Fruit fly (Drosophila melanogaster) whole organism: ENCODE measurements around the gene Qsox2.

Experiments used
- CG8478 ChIP-seq: fragments of >200 bp; optimal IDR thresholded peaks from 2 replicates; lab custom pipeline; 2018; ENCODE audit warnings: inconsistent platforms
- Dll ChIP-seq: fragments of >200 bp; optimal IDR thresholded peaks from 2 replicates; lab custom pipeline; 2017
- EcR ChIP-seq, 2 experiments: fragments of >200 bp; optimal IDR thresholded peaks; 2 replicates each; lab custom pipeline; 2017; ENCODE audit warnings: missing biosample characterization in 2 of 2, missing genetic modification characterization in 2 of 2, missing genetic modification reagents in 2 of 2
- pan ChIP-seq: fragments of >200 bp; optimal IDR thresholded peaks from 2 replicates; lab custom pipeline; 2017
- psq ChIP-seq: fragments of >200 bp; optimal IDR thresholded peaks from 2 replicates; lab custom pipeline; 2017
- usp ChIP-seq: fragments of >200 bp; optimal IDR thresholded peaks from 2 replicates; lab custom pipeline; 2017; ENCODE audit warnings: missing biosample characterization, missing genetic modification characterization, mixed read lengths

dm6 chr3R:21964379-21964778 is 50.8 kb downstream of the Qsox2 start:
- TF ChIP-seq psq (lab: Kevin White, UChicago): no peak
- TF ChIP-seq pan: no peak
- TF ChIP-seq usp (GFP tag; lab: Kevin White, UChicago): no peak
- TF ChIP-seq CG8478 (lab: Kevin White, UChicago): no peak
- TF ChIP-seq EcR (GFP tag; optimal IDR thresholded peaks at IDR 0.05; lab: Kevin White, UChicago): no peak
- no peak for TF ChIP-seq Dll
